Worm (Caenorhabditis elegans): Measurements from ENCODE around the gene bgnt-1.4.

DNA sequence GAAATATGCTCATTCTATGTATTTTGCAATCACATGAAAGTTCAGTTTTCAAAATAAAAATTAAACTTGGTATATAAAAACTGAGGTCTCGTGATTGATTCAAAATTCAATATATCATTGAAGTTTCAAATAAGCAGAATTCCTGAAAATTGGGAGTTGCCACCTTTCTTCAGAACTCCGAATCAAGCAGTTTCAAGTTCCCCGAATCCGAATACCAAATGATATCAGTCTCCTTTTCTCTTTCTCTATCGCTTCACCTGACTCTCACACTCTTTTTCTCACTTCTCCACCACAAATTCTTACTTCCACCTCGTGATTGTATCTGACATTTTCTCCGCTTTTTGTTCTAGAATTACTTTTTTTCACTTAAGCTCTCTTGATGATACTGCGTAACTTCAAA lies 33.5 kb downstream of the bgnt-1.4 start, which contains the start of gene R02F11.2:
- TF ChIP-seq mdl-1 (tag; optimal IDR thresholded peaks at IDR 0.05): no peak
- TF ChIP-seq lin-15B (tag; optimal IDR thresholded peaks at IDR 0.05): no peak
- TF ChIP-seq unc-39 (tag; optimal IDR thresholded peaks at IDR 0.05): no peak
- no peak for TF ChIP-seq ama-1 (optimal IDR thresholded peaks at IDR 0.05)
- no peak for TF ChIP-seq ztf-11 (tag; optimal IDR thresholded peaks at IDR 0.05)
- no peak for TF ChIP-seq lim-7 (GFP tag; IDR thresholded peaks at IDR 0.05)
- no peak for TF ChIP-seq lin-13 (GFP tag; optimal IDR thresholded peaks at IDR 0.05)
- TF ChIP-seq Y105C5A.15 (GFP tag; IDR thresholded peaks at IDR 0.05): no peak
- TF ChIP-seq dve-1 (tag; optimal IDR thresholded peaks at IDR 0.05; ENCODE audit: insufficient read depth): no peak
- no peak for TF ChIP-seq pqm-1 (tag; optimal IDR thresholded peaks at IDR 0.05)
- no peak for TF ChIP-seq skn-1 (tag; optimal IDR thresholded peaks at IDR 0.05)

Data from whole organism, L4 larva.